Fruit fly (Drosophila melanogaster): ENCODE data around the gene CG9135.

CG9135 gene

dm6 chr2L:6045972-6046718 is 4.5 kb upstream of the CG9135 start, which contains the start of gene Pfas (continued):
- TF ChIP-seq kah (GFP tag; optimal IDR thresholded peaks at IDR 0.05) = no peak
- peak; percentile 82 for TF ChIP-seq E2f2 (GFP tag; IDR thresholded peaks at IDR 0.05)
- no peak for TF ChIP-seq D19A (tag; optimal IDR thresholded peaks at IDR 0.05)
- TF ChIP-seq Ets65A (GFP tag) = no peak
- TF ChIP-seq trem (tag; optimal IDR thresholded peaks at IDR 0.05) = no peak
- TF ChIP-seq CG6854 (GFP tag; optimal IDR thresholded peaks at IDR 0.05) = no peak
- TF ChIP-seq CTCF (GFP tag; optimal IDR thresholded peaks at IDR 0.05) = peak; percentile 7
- TF ChIP-seq eve (GFP tag; optimal IDR thresholded peaks at IDR 0.05) = no peak
- no peak for TF ChIP-seq CG17186 (GFP tag; optimal IDR thresholded peaks at IDR 0.05)
- no peak for TF ChIP-seq CG12744 (GFP tag; optimal IDR thresholded peaks at IDR 0.05)
- peak; percentile 64 for TF ChIP-seq fu2 (GFP tag; optimal IDR thresholded peaks at IDR 0.05)
- TF ChIP-seq fd3F (GFP tag; optimal IDR thresholded peaks at IDR 0.05) = no peak
- peak; percentile 33 for TF ChIP-seq CG18262 (tag; optimal IDR thresholded peaks at IDR 0.05)
- TF ChIP-seq Chrac-16 (GFP tag; optimal IDR thresholded peaks at IDR 0.05) = peak; percentile 28
- TF ChIP-seq CG2712 (tag; optimal IDR thresholded peaks at IDR 0.05) = peak; percentile 38
- no peak for TF ChIP-seq Doc3 (GFP tag; IDR thresholded peaks at IDR 0.05; ENCODE audit: partially characterized antibody)
- TF ChIP-seq sima (GFP tag; optimal IDR thresholded peaks at IDR 0.05) = peak; percentile 3
- peak; percentile 23; the same call in 1 of the 2 replicates for TF ChIP-seq CG9215 (GFP tag; IDR thresholded peaks at IDR 0.05)
- no peak for TF ChIP-seq br (optimal IDR thresholded peaks at IDR 0.05)
- peak; percentile 33 for TF ChIP-seq Ets97D (GFP tag; optimal IDR thresholded peaks at IDR 0.05)
- TF ChIP-seq Poxn (GFP tag; IDR thresholded peaks at IDR 0.05) = no peak
- TF ChIP-seq CG7556 (GFP tag; optimal IDR thresholded peaks at IDR 0.05) = peak; percentile 42
- TF ChIP-seq luna (GFP tag; optimal IDR thresholded peaks at IDR 0.05) = no peak
- TF ChIP-seq CG1529 (GFP tag; optimal IDR thresholded peaks at IDR 0.05) = no peak
- TF ChIP-seq Mrtf (GFP tag; IDR thresholded peaks at IDR 0.05) = no peak
- TF ChIP-seq CG12391 (tag; optimal IDR thresholded peaks at IDR 0.05) = peak; percentile 50
- peak; percentile 38 for TF ChIP-seq Antp (GFP tag; optimal IDR thresholded peaks at IDR 0.05)
- TF ChIP-seq zen (tag; optimal IDR thresholded peaks at IDR 0.05) = no peak
- TF ChIP-seq Sox100B (GFP tag; optimal IDR thresholded peaks at IDR 0.05) = no peak
- TF ChIP-seq gt (GFP tag; IDR thresholded peaks at IDR 0.05) = no peak
- TF ChIP-seq CG3407 (GFP tag; optimal IDR thresholded peaks at IDR 0.05) = peak; percentile 6
- TF ChIP-seq sc (optimal IDR thresholded peaks at IDR 0.05) = no peak
- TF ChIP-seq sc (GFP tag; optimal IDR thresholded peaks at IDR 0.05) = no peak
- TF ChIP-seq CG31441 (GFP tag; IDR thresholded peaks at IDR 0.05) = no peak
- TF ChIP-seq Oli (tag; optimal IDR thresholded peaks at IDR 0.05) = no peak
- no peak for TF ChIP-seq CG1602 (GFP tag; optimal IDR thresholded peaks at IDR 0.05)
- TF ChIP-seq pan (optimal IDR thresholded peaks at IDR 0.05) = no peak
- peak in 1 of 2 experiments; percentile 49 for TF ChIP-seq pan (GFP tag; optimal IDR thresholded peaks at IDR 0.05 in 1 of 2, IDR thresholded peaks at IDR 0.05 in 1 of 2)
- TF ChIP-seq dpn (GFP tag; optimal IDR thresholded peaks at IDR 0.05) = peak; percentile 58 to 70
- TF ChIP-seq zen2 (GFP tag; IDR thresholded peaks at IDR 0.05; ENCODE audit: partially characterized antibody) = no peak
- no peak for TF ChIP-seq CG16813 (GFP tag; IDR thresholded peaks at IDR 0.05; ENCODE audit: partially characterized antibody)
- no peak for TF ChIP-seq CG10274 (GFP tag; optimal IDR thresholded peaks at IDR 0.05)
- no peak for TF ChIP-seq btn (GFP tag; optimal IDR thresholded peaks at IDR 0.05)
- TF ChIP-seq z (GFP tag; IDR thresholded peaks at IDR 0.05) = no peak
- peak; percentile 32 to 100 for TF ChIP-seq Pdp1 (GFP tag; optimal IDR thresholded peaks at IDR 0.05)
- TF ChIP-seq exex (tag; optimal IDR thresholded peaks at IDR 0.05) = peak; percentile 78
- no peak for TF ChIP-seq Dip2 (GFP tag; IDR thresholded peaks at IDR 0.05)
- TF ChIP-seq GATAe (GFP tag; conservative IDR thresholded peaks at IDR 0.05) = no peak
- TF ChIP-seq CG10267 (tag; optimal IDR thresholded peaks at IDR 0.05) = peak; percentile 76
- TF ChIP-seq abd-A (tag; optimal IDR thresholded peaks at IDR 0.05) = no peak
- TF ChIP-seq CG4707 (GFP tag; optimal IDR thresholded peaks at IDR 0.05) = no peak
- TF ChIP-seq gfzf (GFP tag; optimal IDR thresholded peaks at IDR 0.05) = no peak
